In the genomic region with DNA sequence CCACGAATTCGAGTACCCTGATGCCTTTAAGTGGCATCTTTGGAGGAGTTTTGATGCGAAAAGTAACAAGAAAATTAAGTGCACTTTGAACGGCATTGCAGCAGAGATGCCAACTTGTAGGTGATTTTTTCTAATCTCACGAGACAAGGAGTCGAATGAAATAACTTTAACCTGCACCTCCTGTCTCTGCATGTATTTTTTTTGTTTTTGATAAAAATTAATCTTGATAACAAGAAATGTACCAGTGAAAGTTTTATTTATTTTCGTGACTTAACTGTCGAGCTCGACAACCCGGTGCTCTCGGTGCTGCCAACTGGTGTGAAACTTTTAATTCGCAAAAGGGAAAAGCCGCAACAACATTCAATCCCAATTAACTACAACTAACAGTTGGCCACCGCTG, we compare ENCODE assay signal across 1 fruit fly cellular context.
TF ChIP-seq lines count a peak whose summit lies in the region.

Amacr (minus strand) TSS at position 182 of the 400 bp plus-strand sequence.
Ns4 (plus strand) TSS at position 317 of the 400 bp plus-strand sequence.

TF ChIP-seq in whole organism, embryonic, 481 proteins besides CTCF, POLR2A, EP300 and RAD21 (continued from another document and continues in another):
- TF ChIP-seq CG33213 (GFP tag; optimal IDR thresholded peaks at IDR 0.05; lab: Kevin White, UChicago) (no peak), oc (tag; optimal IDR thresholded peaks at IDR 0.05; lab: Kevin White, UChicago) (no peak), GATAe (GFP tag; conservative IDR thresholded peaks at IDR 0.05; lab: Robert Waterston, UW) (no peak), Sry-β (GFP tag; optimal IDR thresholded peaks at IDR 0.05; lab: Kevin White, UChicago) (no peak), hth (optimal IDR thresholded peaks at IDR 0.05; lab: Kevin White, UChicago) (no peak), lov (optimal IDR thresholded peaks at IDR 0.05; lab: Kevin White, UChicago) (no peak), lov (GFP tag; IDR thresholded peaks at IDR 0.05; lab: Robert Waterston, UW) (no peak), CG18764 (GFP tag; optimal IDR thresholded peaks at IDR 0.05; lab: Kevin White, UChicago) (peak; percentile 29), NK7.1 (GFP tag; optimal IDR thresholded peaks at IDR 0.05; lab: Kevin White, UChicago) (peak; percentile 26), cad (GFP tag; optimal IDR thresholded peaks at IDR 0.05; lab: Kevin White, UChicago) (no peak), Med (GFP tag; lab: Kevin White, UChicago) (peak; percentile 93), tll (GFP tag; optimal IDR thresholded peaks at IDR 0.05; lab: Kevin White, UChicago) (no peak), Dref (GFP tag; IDR thresholded peaks at IDR 0.05; lab: Robert Waterston, UW) (no peak), CG30403 (GFP tag; optimal IDR thresholded peaks at IDR 0.05; lab: Kevin White, UChicago) (peak; percentile 71), CG4328 (GFP tag; optimal IDR thresholded peaks at IDR 0.05; lab: Kevin White, UChicago) (no peak), Bdp1 (GFP tag; optimal IDR thresholded peaks at IDR 0.05; lab: Kevin White, UChicago) (peak; percentile 34), dmrt11E (tag; optimal IDR thresholded peaks at IDR 0.05; lab: Kevin White, UChicago) (peak; percentile 27), slp2 (GFP tag; optimal IDR thresholded peaks at IDR 0.05; lab: Kevin White, UChicago) (peak; percentile 47), Hr51 (GFP tag; optimal IDR thresholded peaks at IDR 0.05; lab: Kevin White, UChicago) (no peak), CG3281 (GFP tag; optimal IDR thresholded peaks at IDR 0.05; lab: Kevin White, UChicago) (no peak), fd64A (GFP tag; optimal IDR thresholded peaks at IDR 0.05; lab: Kevin White, UChicago) (no peak), CG31365 (tag; optimal IDR thresholded peaks at IDR 0.05; lab: Kevin White, UChicago) (no peak), HmgZ (tag; optimal IDR thresholded peaks at IDR 0.05; lab: Kevin White, UChicago) (peak; percentile 52), CG15479 (GFP tag; optimal IDR thresholded peaks at IDR 0.05; lab: Kevin White, UChicago) (no peak), Dek (tag; optimal IDR thresholded peaks at IDR 0.05; lab: Kevin White, UChicago) (no peak), Ptx1 (GFP tag; IDR thresholded peaks at IDR 0.05; lab: Robert Waterston, UW) (peak; percentile 69), Trl (optimal IDR thresholded peaks at IDR 0.05; lab: Kevin White, UChicago) (no peak), Trl (GFP tag; optimal IDR thresholded peaks at IDR 0.05; lab: Kevin White, UChicago) (peak; percentile 36), bcd (GFP tag; optimal IDR thresholded peaks at IDR 0.05; lab: Kevin White, UChicago) (peak; percentile 29), CG15011 (GFP tag; optimal IDR thresholded peaks at IDR 0.05; lab: Kevin White, UChicago) (no peak), CG3163 (GFP tag; optimal IDR thresholded peaks at IDR 0.05; lab: Kevin White, UChicago) (no peak), fru (optimal IDR thresholded peaks at IDR 0.05; lab: Kevin White, UChicago) (no peak), chif (GFP tag; optimal IDR thresholded peaks at IDR 0.05; lab: Kevin White, UChicago) (peak; percentile 33 to 47), eyg (GFP tag; optimal IDR thresholded peaks at IDR 0.05; lab: Kevin White, UChicago) (no peak), CG9609 (GFP tag; optimal IDR thresholded peaks at IDR 0.05; lab: Kevin White, UChicago) (peak; percentile 34), sim (GFP tag; IDR thresholded peaks at IDR 0.05; lab: Robert Waterston, UW) (no peak), CG4820 (GFP tag; optimal IDR thresholded peaks at IDR 0.05; lab: Kevin White, UChicago) (no peak), PHDP (tag; optimal IDR thresholded peaks at IDR 0.05; lab: Kevin White, UChicago) (no peak), CG12104 (GFP tag; optimal IDR thresholded peaks at IDR 0.05; lab: Kevin White, UChicago) (peak; percentile 23), CG30020 (tag; optimal IDR thresholded peaks at IDR 0.05; lab: Kevin White, UChicago) (peak; percentile 29), CG18599 (GFP tag; optimal IDR thresholded peaks at IDR 0.05; lab: Kevin White, UChicago) (no peak), CG13894 (tag; optimal IDR thresholded peaks at IDR 0.05; lab: Kevin White, UChicago) (no peak), Lhr (GFP tag; optimal IDR thresholded peaks at IDR 0.05; lab: Kevin White, UChicago) (no peak), CG1529 (GFP tag; optimal IDR thresholded peaks at IDR 0.05; lab: Kevin White, UChicago) (no peak), gro (GFP tag; optimal IDR thresholded peaks at IDR 0.05; lab: Kevin White, UChicago) (peak; percentile 41), trem (tag; optimal IDR thresholded peaks at IDR 0.05; lab: Kevin White, UChicago) (peak; percentile 99), CG8281 (tag; optimal IDR thresholded peaks at IDR 0.05; lab: Kevin White, UChicago) (no peak), CG5180 (GFP tag; optimal IDR thresholded peaks at IDR 0.05; lab: Kevin White, UChicago) (no peak), CG17912 (GFP tag; optimal IDR thresholded peaks at IDR 0.05; lab: Kevin White, UChicago) (no peak), Sox102F (GFP tag; optimal IDR thresholded peaks at IDR 0.05; lab: Kevin White, UChicago) (no peak), zfh2 (GFP tag; optimal IDR thresholded peaks at IDR 0.05; lab: Kevin White, UChicago) (peak; percentile 73), dm (GFP tag; optimal IDR thresholded peaks at IDR 0.05; lab: Kevin White, UChicago) (peak; percentile 35), CkIIα-i1 (GFP tag; IDR thresholded peaks at IDR 0.05; lab: Robert Waterston, UW) (no peak), esg (GFP tag; conservative IDR thresholded peaks at IDR 0.05; lab: Robert Waterston, UW) (peak; percentile 33; the same call in 1 of the 2 replicates), trh (GFP tag; optimal IDR thresholded peaks at IDR 0.05; lab: Kevin White, UChicago) (no peak), CG7987 (GFP tag; optimal IDR thresholded peaks at IDR 0.05; lab: Kevin White, UChicago) (no peak), da (GFP tag; optimal IDR thresholded peaks at IDR 0.05; lab: Kevin White, UChicago) (peak; percentile 8), C15 (GFP tag; IDR thresholded peaks at IDR 0.05; lab: Robert Waterston, UW) (no peak), CG4360 (GFP tag; IDR thresholded peaks at IDR 0.05; lab: Robert Waterston, UW) (no peak), sens (GFP tag; lab: Kevin White, UChicago) (peak; percentile 77), sqz (GFP tag; optimal IDR thresholded peaks at IDR 0.05; lab: Kevin White, UChicago) (no peak), vnd (GFP tag; IDR thresholded peaks at IDR 0.05; lab: Robert Waterston, UW; ENCODE audit: partially characterized antibody) (no peak), schlank (tag; optimal IDR thresholded peaks at IDR 0.05; lab: Kevin White, UChicago) (no peak), CG6791 (GFP tag; IDR thresholded peaks at IDR 0.05; lab: Robert Waterston, UW; ENCODE audit: partially characterized antibody) (no peak), CG16813 (GFP tag; IDR thresholded peaks at IDR 0.05; lab: Robert Waterston, UW; ENCODE audit: partially characterized antibody) (0 out of 3 replicates have a peak, but pooled peaks have one; percentile 25), Hsf (GFP tag; optimal IDR thresholded peaks at IDR 0.05; lab: Kevin White, UChicago) (peak; percentile 69), wor (GFP tag; IDR thresholded peaks at IDR 0.05; lab: Robert Waterston, UW) (0 out of 2 replicates have a peak, but pooled peaks have one; percentile 25), CG18476 (GFP tag; optimal IDR thresholded peaks at IDR 0.05; lab: Kevin White, UChicago) (no peak), klu (GFP tag; IDR thresholded peaks at IDR 0.05; lab: Robert Waterston, UW) (no peak), CG3065 (GFP tag; optimal IDR thresholded peaks at IDR 0.05; lab: Kevin White, UChicago) (no peak), zen2 (GFP tag; IDR thresholded peaks at IDR 0.05; lab: Robert Waterston, UW; ENCODE audit: partially characterized antibody) (no peak; the same call in 2 of the 3 replicates), Kr (GFP tag; optimal IDR thresholded peaks at IDR 0.05; lab: Kevin White, UChicago) (no peak), NC2β (GFP tag; optimal IDR thresholded peaks at IDR 0.05; lab: Kevin White, UChicago) (peak; percentile 25), bigmax (GFP tag; optimal IDR thresholded peaks at IDR 0.05; lab: Kevin White, UChicago) (no peak), gcm (GFP tag; optimal IDR thresholded peaks at IDR 0.05; lab: Kevin White, UChicago) (no peak), Sin3A (optimal IDR thresholded peaks at IDR 0.05; lab: Kevin White, UChicago) (peak; percentile 42), CG7745 (tag; optimal IDR thresholded peaks at IDR 0.05; lab: Kevin White, UChicago) (no peak), Doc2 (GFP tag; IDR thresholded peaks at IDR 0.05; lab: Robert Waterston, UW) (no peak), CG10366 (GFP tag; IDR thresholded peaks at IDR 0.05; lab: Robert Waterston, UW) (peak; percentile 52), CG7928 (GFP tag; optimal IDR thresholded peaks at IDR 0.05; lab: Kevin White, UChicago) (no peak), Dip3 (GFP tag; optimal IDR thresholded peaks at IDR 0.05; lab: Kevin White, UChicago) (peak; percentile 60), scrt (GFP tag; optimal IDR thresholded peaks at IDR 0.05; lab: Kevin White, UChicago) (no peak), Stat92E (GFP tag; optimal IDR thresholded peaks at IDR 0.05; lab: Kevin White, UChicago) (no peak), hbn (GFP tag; IDR thresholded peaks at IDR 0.05; lab: Robert Waterston, UW; ENCODE audit: partially characterized antibody) (no peak), nau (GFP tag; optimal IDR thresholded peaks at IDR 0.05; lab: Kevin White, UChicago) (no peak), CG12391 (tag; optimal IDR thresholded peaks at IDR 0.05; lab: Kevin White, UChicago) (peak; percentile 54), ATbp (GFP tag; optimal IDR thresholded peaks at IDR 0.05; lab: Kevin White, UChicago) (no peak), nerfin-1 (tag; optimal IDR thresholded peaks at IDR 0.05; lab: Kevin White, UChicago) (no peak), CG6254 (GFP tag; optimal IDR thresholded peaks at IDR 0.05; lab: Kevin White, UChicago) (no peak), CG17328 (GFP tag; IDR thresholded peaks at IDR 0.05; lab: Robert Waterston, UW) (peak; percentile 40; the same call in 1 of the 2 replicates), CG11696 (GFP tag; IDR thresholded peaks at IDR 0.05; lab: Robert Waterston, UW) (0 out of 2 replicates have a peak, but pooled peaks have one; percentile 10), Max (GFP tag; optimal IDR thresholded peaks at IDR 0.05; lab: Kevin White, UChicago) (peak; percentile 41), CG1647 (GFP tag; optimal IDR thresholded peaks at IDR 0.05; lab: Kevin White, UChicago) (peak; percentile 0), bbx (GFP tag; IDR thresholded peaks at IDR 0.05; lab: Robert Waterston, UW; ENCODE audit: partially characterized antibody) (no peak), CG15514 (GFP tag; optimal IDR thresholded peaks at IDR 0.05; lab: Kevin White, UChicago) (peak; percentile 6), NC2α (GFP tag; optimal IDR thresholded peaks at IDR 0.05; lab: Kevin White, UChicago) (no peak), sens-2 (GFP tag; IDR thresholded peaks at IDR 0.05; lab: Robert Waterston, UW) (no peak), CG3407 (GFP tag; optimal IDR thresholded peaks at IDR 0.05; lab: Kevin White, UChicago) (no peak), CG14014 (GFP tag; IDR thresholded peaks at IDR 0.05; lab: Robert Waterston, UW) (no peak), Chrac-16 (GFP tag; optimal IDR thresholded peaks at IDR 0.05; lab: Kevin White, UChicago) (peak; percentile 44), Optix (GFP tag; IDR thresholded peaks at IDR 0.05; lab: Robert Waterston, UW) (0 out of 3 replicates have a peak, but pooled peaks have one; percentile 29), CG8478 (optimal IDR thresholded peaks at IDR 0.05; lab: Kevin White, UChicago) (no peak), HLH54F (GFP tag; optimal IDR thresholded peaks at IDR 0.05; lab: Kevin White, UChicago) (peak; percentile 75), HLH3B (GFP tag; IDR thresholded peaks at IDR 0.05; lab: Robert Waterston, UW) (no peak), zen (tag; optimal IDR thresholded peaks at IDR 0.05; lab: Kevin White, UChicago) (peak; percentile 26), Hr3 (GFP tag; optimal IDR thresholded peaks at IDR 0.05; lab: Kevin White, UChicago) (peak; percentile 44), fd3F (GFP tag; optimal IDR thresholded peaks at IDR 0.05; lab: Kevin White, UChicago) (peak; percentile 28), CG1792 (GFP tag; optimal IDR thresholded peaks at IDR 0.05; lab: Kevin White, UChicago) (peak; percentile 19), CG1602 (GFP tag; optimal IDR thresholded peaks at IDR 0.05; lab: Kevin White, UChicago) (no peak), mam (GFP tag; optimal IDR thresholded peaks at IDR 0.05; lab: Kevin White, UChicago) (peak; percentile 74), CG5953 (GFP tag; IDR thresholded peaks at IDR 0.05; lab: Robert Waterston, UW) (no peak), nerfin-2 (GFP tag; IDR thresholded peaks at IDR 0.05; lab: Robert Waterston, UW; ENCODE audit: partially characterized antibody) (no peak), Poxn (GFP tag; IDR thresholded peaks at IDR 0.05; lab: Robert Waterston, UW) (no peak), lmd (GFP tag; IDR thresholded peaks at IDR 0.05; lab: Robert Waterston, UW) (peak; percentile 64; the same call in 1 of the 2 replicates), CG1233 (GFP tag; optimal IDR thresholded peaks at IDR 0.05; lab: Kevin White, UChicago) (no peak), Adf1 (GFP tag; IDR thresholded peaks at IDR 0.05; lab: Robert Waterston, UW) (0 out of 2 replicates have a peak, but pooled peaks have one; percentile 20), CG12071 (GFP tag; optimal IDR thresholded peaks at IDR 0.05; lab: Kevin White, UChicago) (no peak), CG3847 (GFP tag; IDR thresholded peaks at IDR 0.05; lab: Robert Waterston, UW) (peak; percentile 78), CG8944 (GFP tag; optimal IDR thresholded peaks at IDR 0.05; lab: Kevin White, UChicago) (peak; percentile 28), Hr78 (GFP tag; optimal IDR thresholded peaks at IDR 0.05; lab: Kevin White, UChicago) (no peak), amos (GFP tag; IDR thresholded peaks at IDR 0.05; lab: Robert Waterston, UW; ENCODE audit: partially characterized antibody) (peak; percentile 22; the same call in 1 of the 2 replicates), Bteb2 (GFP tag; optimal IDR thresholded peaks at IDR 0.05; lab: Kevin White, UChicago) (no peak), ssp (GFP tag; IDR thresholded peaks at IDR 0.05; lab: Robert Waterston, UW) (peak; percentile 29; the same call in 1 of the 2 replicates), MESR4 (GFP tag; optimal IDR thresholded peaks at IDR 0.05; lab: Kevin White, UChicago) (peak; percentile 38), CG13296 (GFP tag; optimal IDR thresholded peaks at IDR 0.05; lab: Kevin White, UChicago) (no peak), chm (GFP tag; IDR thresholded peaks at IDR 0.05; lab: Robert Waterston, UW) (no peak), Sry-δ (GFP tag; optimal IDR thresholded peaks at IDR 0.05; lab: Kevin White, UChicago) (peak; percentile 43), BtbVII (GFP tag; optimal IDR thresholded peaks at IDR 0.05; lab: Kevin White, UChicago) (no peak)
